Worm (Caenorhabditis elegans) whole organism, young adult: Measurements from ENCODE around the gene ZK622.4.

Experiments used
- aptf-2 ChIP-seq: fragments of 200-800 bp; sonication (Bioruptor generic); conservative IDR thresholded peaks from 2 replicates; pipeline ENCODE4 v1.3.6; 2022; ENCODE audit warnings: missing genetic modification reagents, missing genetic modification characterization, missing compliant biosample characterization
- ceh-100 ChIP-seq: fragments of 200-800 bp; sonication (Bioruptor generic); IDR thresholded peaks from 2 replicates; pipeline ENCODE4 v1.3.6; 2022; ENCODE audit warnings: missing genetic modification reagents, missing genetic modification characterization, missing compliant biosample characterization
- dpl-1 ChIP-seq: fragments of 150-350 bp; optimal IDR thresholded peaks from 2 replicates; lab custom pipeline; 2014; ENCODE audit warnings: missing biosample characterization, missing genetic modification reagents, missing genetic modification characterization
- lin-26 ChIP-seq: fragments of 200-800 bp; sonication (Bioruptor generic); IDR thresholded peaks from 2 replicates; pipeline ENCODE4 v1.3.6; 2022; ENCODE audit warnings: missing genetic modification reagents, missing genetic modification characterization, missing compliant biosample characterization
- sea-2 ChIP-seq: fragments of 200-800 bp; sonication (Bioruptor generic); IDR thresholded peaks from 2 replicates; pipeline ENCODE4 v1.3.6; 2022; ENCODE audit warnings: missing genetic modification characterization, missing compliant biosample characterization
- snpc-4 ChIP-seq, 5 experiments: fragments of 150-350 bp in 1 of 5; sonication (generic microtip) in 4 of 5; optimal IDR thresholded peaks; 2 replicates each; lab custom pipeline; 2014 to 2018; ENCODE audit warnings: missing genetic modification characterization in 5 of 5, missing biosample characterization in 3 of 5, antibody characterized with exemption in 2 of 5, mild to moderate bottlenecking in 2 of 5, missing compliant biosample characterization in 2 of 5, missing genotype in 2 of 5, moderate library complexity in 2 of 5, missing genetic modification reagents in 1 of 5
- unc-62 ChIP-seq: fragments of 150-350 bp; optimal IDR thresholded peaks from 2 replicates; lab custom pipeline; 2014; ENCODE audit warnings: missing biosample characterization, missing genetic modification reagents, missing genetic modification characterization

DNA sequence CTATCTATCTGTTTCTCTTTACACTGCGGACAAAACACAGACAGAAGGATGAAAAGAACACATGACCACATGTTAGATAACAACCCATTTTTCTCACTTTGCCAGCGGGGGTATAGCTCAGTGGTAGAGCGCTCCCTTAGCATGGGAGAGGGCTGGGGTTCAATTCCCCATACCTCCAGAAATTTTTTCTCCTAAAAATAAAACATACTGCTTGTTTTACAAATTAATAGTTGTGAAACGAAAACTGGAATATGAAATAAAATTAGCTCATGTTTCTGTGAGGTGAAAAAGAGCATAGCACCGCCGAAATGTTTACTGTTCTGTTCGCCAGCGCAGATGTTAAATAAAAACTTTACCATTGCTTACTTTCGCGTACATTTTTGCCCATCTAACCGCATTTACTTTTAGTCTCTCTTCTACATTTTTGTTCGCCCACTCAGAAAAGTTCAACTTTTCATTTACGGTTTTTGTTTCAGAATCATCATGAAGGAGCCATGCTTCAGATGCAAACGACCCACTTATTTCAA lies at the start of gene ZK622.4:
- TF ChIP-seq lin-26 = peak; percentile 92
- no peak for TF ChIP-seq aptf-2 (GFP tag; lab: Robert Waterston, UW)
- no peak for TF ChIP-seq unc-62 (GFP tag; lab: Kevin White, UChicago)
- TF ChIP-seq dpl-1 (GFP tag; lab: Kevin White, UChicago) = no peak
- 0 out of 2 replicates have a peak, but pooled peaks have one; percentile 39 for TF ChIP-seq sea-2 (GFP tag; lab: Robert Waterston, UW)
- TF ChIP-seq snpc-4 (GFP tag; optimal IDR thresholded peaks at IDR 0.05; lab: Kevin White, UChicago) = peak; percentile 55
- peak; percentile 26 to 65 (median 48) for TF ChIP-seq snpc-4 (tag; optimal IDR thresholded peaks at IDR 0.05; lab: Kevin White, UChicago)
- peak; percentile 39; the same call in 1 of the 2 replicates for TF ChIP-seq ceh-100 (GFP tag; lab: Robert Waterston, UW)
